Worm (Caenorhabditis elegans) whole organism, late embryonic: ENCODE results near the gene fbxa-116.

ENCODE experiments used
- C08G9.2 ChIP-seq: sonication (generic microtip); optimal IDR thresholded peaks from 2 replicates; lab custom pipeline; 2016; ENCODE audit warnings: mild to moderate bottlenecking, missing genetic modification characterization, moderate library complexity, missing compliant biosample characterization
- F13H6.1 ChIP-seq: sonication (generic microtip); optimal IDR thresholded peaks from 2 replicates; lab custom pipeline; 2016; ENCODE audit warnings: missing genetic modification characterization, missing compliant biosample characterization
- T23F11.4 ChIP-seq: fragments of 200-800 bp; sonication (Bioruptor generic); optimal IDR thresholded peaks from 2 replicates; lab custom pipeline; 2018; ENCODE audit warnings: mild to moderate bottlenecking, missing genetic modification characterization, missing compliant biosample characterization
- Y22D7AL.16 ChIP-seq: sonication (generic microtip); optimal IDR thresholded peaks from 2 replicates; lab custom pipeline; 2016; ENCODE audit warnings: missing genetic modification characterization, missing compliant biosample characterization
- ahr-1 ChIP-seq: sonication (generic microtip); optimal IDR thresholded peaks from 2 replicates; lab custom pipeline; 2016; ENCODE audit warnings: missing genetic modification characterization, missing compliant biosample characterization
- ceh-14 ChIP-seq: sonication (generic microtip); optimal IDR thresholded peaks from 2 replicates; lab custom pipeline; 2016; ENCODE audit warnings: missing genotype, missing genetic modification characterization, missing compliant biosample characterization
- ceh-18 ChIP-seq: sonication (generic microtip); optimal IDR thresholded peaks from 2 replicates; lab custom pipeline; 2016; ENCODE audit warnings: missing genetic modification characterization, missing compliant biosample characterization
- ceh-2 ChIP-seq: sonication (generic microtip); optimal IDR thresholded peaks from 2 replicates; lab custom pipeline; 2016; ENCODE audit warnings: missing genotype, missing genetic modification characterization, missing compliant biosample characterization
- ceh-24 ChIP-seq: sonication (generic microtip); optimal IDR thresholded peaks from 2 replicates; lab custom pipeline; 2016; ENCODE audit warnings: mild to moderate bottlenecking, missing genetic modification characterization, missing compliant biosample characterization
- ceh-30 ChIP-seq: fragments of 150-350 bp; optimal IDR thresholded peaks from 2 replicates; lab custom pipeline; 2014; ENCODE audit warnings: missing biosample characterization, missing genetic modification characterization
- ceh-34 ChIP-seq: sonication (generic microtip); optimal IDR thresholded peaks from 2 replicates; lab custom pipeline; 2016; ENCODE audit warnings: mild to moderate bottlenecking, missing genetic modification characterization, missing compliant biosample characterization
- ceh-48 ChIP-seq: sonication (generic microtip); optimal IDR thresholded peaks from 2 replicates; lab custom pipeline; 2016; ENCODE audit warnings: missing genetic modification characterization, inconsistent platforms, missing compliant biosample characterization
- che-1 ChIP-seq: sonication (generic microtip); optimal IDR thresholded peaks from 2 replicates; lab custom pipeline; 2016; ENCODE audit warnings: mild to moderate bottlenecking, missing genetic modification characterization, missing compliant biosample characterization
- dve-1 ChIP-seq: sonication (generic microtip); optimal IDR thresholded peaks from 2 replicates; lab custom pipeline; 2017; ENCODE audit warnings: antibody characterized with exemption, mild to moderate bottlenecking, missing genetic modification characterization, missing compliant biosample characterization
- elt-2 ChIP-seq: sonication (generic microtip); optimal IDR thresholded peaks from 2 replicates; lab custom pipeline; 2016; ENCODE audit warnings: missing genetic modification reagents, missing genetic modification characterization, missing compliant biosample characterization
- elt-4 ChIP-seq: sonication (generic microtip); optimal IDR thresholded peaks from 2 replicates; lab custom pipeline; 2016; ENCODE audit warnings: missing genetic modification characterization, missing compliant biosample characterization
- fax-1 ChIP-seq: sonication (generic microtip); optimal IDR thresholded peaks from 2 replicates; lab custom pipeline; 2016; ENCODE audit warnings: missing genotype, missing genetic modification characterization, missing compliant biosample characterization
- fkh-10 ChIP-seq: fragments of 150-350 bp; optimal IDR thresholded peaks from 2 replicates; lab custom pipeline; 2014; ENCODE audit warnings: missing biosample characterization, missing genetic modification reagents, missing genetic modification characterization
- fkh-6 ChIP-seq: sonication (generic microtip); optimal IDR thresholded peaks from 2 replicates; lab custom pipeline; 2016; ENCODE audit warnings: missing genetic modification characterization, missing compliant biosample characterization
- gmeb-2 ChIP-seq: sonication (generic microtip); optimal IDR thresholded peaks from 2 replicates; lab custom pipeline; 2016; ENCODE audit warnings: missing genetic modification characterization, inconsistent platforms, missing compliant biosample characterization
- hlh-30 ChIP-seq: sonication (generic microtip); optimal IDR thresholded peaks from 2 replicates; lab custom pipeline; 2017; ENCODE audit warnings: antibody characterized with exemption, missing genetic modification characterization, missing compliant biosample characterization; ENCODE audit not compliant: insufficient read depth
- hlh-6 ChIP-seq: sonication (generic microtip); optimal IDR thresholded peaks from 2 replicates; lab custom pipeline; 2016; ENCODE audit warnings: missing genotype, missing genetic modification characterization, missing compliant biosample characterization
- lim-6 ChIP-seq: sonication (generic microtip); optimal IDR thresholded peaks from 2 replicates; lab custom pipeline; 2016; ENCODE audit warnings: missing genetic modification characterization, missing compliant biosample characterization
- lin-11 ChIP-seq: fragments of 200-800 bp; sonication (Bioruptor generic); optimal IDR thresholded peaks from 2 replicates; lab custom pipeline; 2018; ENCODE audit warnings: mild to moderate bottlenecking, missing genetic modification characterization, missing compliant biosample characterization
- nfya-1 ChIP-seq: sonication (generic microtip); optimal IDR thresholded peaks from 2 replicates; lab custom pipeline; 2017; ENCODE audit warnings: missing genetic modification characterization, mild to moderate bottlenecking, missing compliant biosample characterization, antibody characterized with exemption, moderate library complexity
- nhr-11 ChIP-seq: fragments of 150-350 bp; optimal IDR thresholded peaks from 2 replicates; lab custom pipeline; 2014; ENCODE audit warnings: missing biosample characterization, missing genetic modification characterization
- nhr-232 ChIP-seq: sonication (generic microtip); optimal IDR thresholded peaks from 2 replicates; lab custom pipeline; 2016; ENCODE audit warnings: missing genetic modification characterization, missing compliant biosample characterization
- npax-4 ChIP-seq: sonication (generic microtip); optimal IDR thresholded peaks from 2 replicates; lab custom pipeline; 2016; ENCODE audit warnings: missing genetic modification characterization, missing compliant biosample characterization
- pag-3 ChIP-seq: sonication (generic microtip); optimal IDR thresholded peaks from 2 replicates; lab custom pipeline; 2016; ENCODE audit warnings: missing compliant biosample characterization, missing genetic modification characterization, borderline replicate concordance
- pat-9 ChIP-seq: fragments of 200-800 bp; sonication (Bioruptor generic); optimal IDR thresholded peaks from 2 replicates; lab custom pipeline; 2018; ENCODE audit warnings: mild to moderate bottlenecking, missing genetic modification characterization, moderate library complexity, missing compliant biosample characterization
- pha-2 ChIP-seq: sonication (generic microtip); optimal IDR thresholded peaks from 2 replicates; lab custom pipeline; 2017; ENCODE audit warnings: mild to moderate bottlenecking, missing genetic modification characterization, missing compliant biosample characterization
- pha-4 ChIP-seq: fragments of 150-350 bp; optimal IDR thresholded peaks from 2 replicates; lab custom pipeline; 2018; ENCODE audit warnings: missing biosample characterization, missing genetic modification reagents, missing genetic modification characterization
- pros-1 ChIP-seq: fragments of 150-350 bp; optimal IDR thresholded peaks from 2 replicates; lab custom pipeline; 2014; ENCODE audit warnings: missing biosample characterization, missing genetic modification reagents, missing genetic modification characterization
- ref-2 ChIP-seq: sonication (generic microtip); optimal IDR thresholded peaks from 2 replicates; lab custom pipeline; 2016; ENCODE audit warnings: missing genetic modification characterization, missing compliant biosample characterization
- rnt-1 ChIP-seq: sonication (generic microtip); optimal IDR thresholded peaks from 2 replicates; lab custom pipeline; 2016; ENCODE audit warnings: missing genetic modification characterization, missing compliant biosample characterization
- sdc-2 ChIP-seq: sonication (generic microtip); optimal IDR thresholded peaks from 2 replicates; lab custom pipeline; 2016; ENCODE audit warnings: missing genotype, missing genetic modification characterization, missing compliant biosample characterization
- sox-2 ChIP-seq: fragments of 200-800 bp; sonication (Bioruptor generic); IDR thresholded peaks from 2 replicates; pipeline ENCODE4 v1.3.6; 2022; ENCODE audit warnings: missing genetic modification reagents, missing genetic modification characterization, missing compliant biosample characterization
- syd-9 ChIP-seq: sonication (generic microtip); optimal IDR thresholded peaks from 2 replicates; lab custom pipeline; 2016; ENCODE audit warnings: mild to moderate bottlenecking, missing genetic modification characterization, moderate library complexity, missing compliant biosample characterization
- unc-3 ChIP-seq, 2 experiments: fragments of 200-800 bp in 1 of 2; sonication (Bioruptor generic) in 1 of 2; sonication (generic microtip) in 1 of 2; conservative IDR thresholded peaks in 1 of 2; optimal IDR thresholded peaks in 1 of 2; 2 replicates each; pipeline versions ENCODE4 v1.3.6 to Lab custom; 2016 to 2022; ENCODE audit warnings: missing compliant biosample characterization in 2 of 2, missing genetic modification characterization in 2 of 2, missing genetic modification reagents in 1 of 2
- zip-5 ChIP-seq: sonication (generic microtip); optimal IDR thresholded peaks from 2 replicates; lab custom pipeline; 2016; ENCODE audit warnings: missing genetic modification characterization, missing compliant biosample characterization
- ztf-16 ChIP-seq: sonication (generic microtip); optimal IDR thresholded peaks from 2 replicates; lab custom pipeline; 2017; ENCODE audit warnings: missing genetic modification characterization, missing compliant biosample characterization

fbxa-116 gene

ce11 chrV:20186579-20186978 is 2.1 kb downstream of the fbxa-116 start, which contains the start of gene srz-16:
Gene srz-16, minus strand, starts transcription at chrV:20186679.
- TF ChIP-seq ref-2 (tag; lab: Kevin White, UChicago) (no peak), sox-2 (no peak), hlh-6 (no peak), pros-1 (tag; lab: Kevin White, UChicago) (no peak), sdc-2 (tag; lab: Kevin White, UChicago) (no peak), pat-9 (tag; lab: Kevin White, UChicago) (no peak), ztf-16 (tag; lab: Kevin White, UChicago) (no peak)

ce11 chrV:20182311-20182710 is 6.4 kb downstream of the fbxa-116 start:
- TF ChIP-seq npax-4 (tag; lab: Kevin White, UChicago), result no peak
- no peak for TF ChIP-seq C08G9.2 (tag; lab: Kevin White, UChicago)
- no peak for TF ChIP-seq fkh-10
- TF ChIP-seq gmeb-2 (tag; lab: Kevin White, UChicago), result no peak
- TF ChIP-seq ceh-48 (tag; lab: Kevin White, UChicago), result no peak
- no peak for TF ChIP-seq fax-1
- no peak for TF ChIP-seq pag-3 (tag; lab: Kevin White, UChicago)
- TF ChIP-seq pros-1 (tag; lab: Kevin White, UChicago), result no peak
- no peak for TF ChIP-seq pha-2 (tag; lab: Kevin White, UChicago)
- no peak for TF ChIP-seq elt-4 (tag; lab: Kevin White, UChicago)
- TF ChIP-seq sdc-2 (tag; lab: Kevin White, UChicago), result no peak
- TF ChIP-seq fkh-6 (tag; lab: Kevin White, UChicago), result no peak
- TF ChIP-seq nfya-1 (tag; lab: Kevin White, UChicago), result no peak
- no peak for TF ChIP-seq unc-3 (GFP tag; conservative IDR thresholded peaks at IDR 0.05; lab: Robert Waterston, UW)
- TF ChIP-seq unc-3 (tag; optimal IDR thresholded peaks at IDR 0.05; lab: Kevin White, UChicago), result no peak

ce11 chrV:20171941-20172340 is 16.7 kb downstream of the fbxa-116 start, which contains the start of gene srw-39:
Gene srw-39, minus strand, starts transcription at chrV:20172041.
- TF ChIP-seq hlh-6 (no peak), hlh-30 (tag; lab: Kevin White, UChicago) (no peak), ztf-16 (tag; lab: Kevin White, UChicago) (no peak), fkh-10 (no peak), ceh-24 (tag; lab: Kevin White, UChicago) (no peak), ceh-30 (tag; lab: Kevin White, UChicago) (no peak), ceh-2 (no peak), elt-4 (tag; lab: Kevin White, UChicago) (no peak), rnt-1 (tag; lab: Kevin White, UChicago) (no peak), lim-6 (no peak), nhr-232 (no peak), ceh-14 (no peak), ceh-34 (tag; lab: Kevin White, UChicago) (no peak), lin-11 (tag; lab: Kevin White, UChicago) (no peak), che-1 (tag; lab: Kevin White, UChicago) (no peak), zip-5 (tag; lab: Kevin White, UChicago) (no peak)

- TF ChIP-seq T23F11.4 (GFP tag; lab: Kevin White, UChicago) (no peak), F13H6.1 (tag; lab: Kevin White, UChicago) (no peak), syd-9 (tag; lab: Kevin White, UChicago) (no peak), pha-4 (tag; lab: Kevin White, UChicago) (no peak), nhr-11 (tag; lab: Kevin White, UChicago) (no peak), fkh-10 (no peak), Y22D7AL.16 (tag; lab: Kevin White, UChicago) (no peak), elt-2 (no peak), ceh-18 (tag; lab: Kevin White, UChicago) (no peak), ahr-1 (tag; lab: Kevin White, UChicago) (no peak), dve-1 (tag; lab: Kevin White, UChicago) (no peak)
These were observed 22.9 kb downstream of the fbxa-116 start for ce11 chrV:20165808-20166207.
